Fruit fly (Drosophila melanogaster) whole organism: ENCODE results near the gene MagR.

Experiments
- CG8478 ChIP-seq: fragments of >200 bp; optimal IDR thresholded peaks from 2 replicates; lab custom pipeline; 2018; ENCODE audit warnings: inconsistent platforms
- pan ChIP-seq: fragments of >200 bp; optimal IDR thresholded peaks from 2 replicates; lab custom pipeline; 2017
- psq ChIP-seq: fragments of >200 bp; optimal IDR thresholded peaks from 2 replicates; lab custom pipeline; 2017
- usp ChIP-seq: fragments of >200 bp; optimal IDR thresholded peaks from 2 replicates; lab custom pipeline; 2017; ENCODE audit warnings: missing biosample characterization, missing genetic modification characterization, mixed read lengths

DNA sequence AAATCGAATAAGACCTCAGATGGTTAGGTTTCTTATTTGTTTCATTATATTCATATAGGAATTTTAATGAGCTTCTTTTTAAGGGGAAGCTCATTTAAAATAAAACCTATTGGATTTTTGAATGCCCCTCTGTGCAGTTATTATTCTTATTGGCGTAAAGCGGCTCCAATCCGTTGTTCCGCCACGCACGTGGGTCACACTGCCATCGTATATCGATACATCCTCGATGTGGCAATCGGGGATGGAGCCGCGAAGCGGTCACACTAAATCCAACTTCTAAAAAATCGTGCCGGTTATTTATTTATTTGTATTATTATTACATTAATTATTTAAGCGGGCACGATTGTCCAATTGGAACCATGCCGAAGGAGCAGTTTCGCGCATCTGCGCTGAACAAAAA, 28.7 kb downstream of the MagR start, which contains the start of gene Polr3A:
- TF ChIP-seq usp (no peak), psq (lab: Kevin White, UChicago) (no peak), pan (lab: Kevin White, UChicago) (no peak), CG8478 (lab: Kevin White, UChicago) (no peak)
